Worm (Caenorhabditis elegans) whole organism, L4 larva: ENCODE measurements around the gene T07H3.8.
A peak's percentile ranks its signal among the peaks of the same experiment; 100 is the strongest.

Experiments used
- F10B5.3 ChIP-seq: sonication (generic microtip); optimal IDR thresholded peaks from 2 replicates; lab custom pipeline; 2016; ENCODE audit warnings: mild to moderate bottlenecking, missing genetic modification characterization, missing compliant biosample characterization
- T20F7.1 ChIP-seq: fragments of 200-800 bp; sonication (Bioruptor generic); optimal IDR thresholded peaks from 2 replicates; lab custom pipeline; 2018; ENCODE audit warnings: mild to moderate bottlenecking, missing genetic modification characterization, missing compliant biosample characterization
- Y48G9A.11 ChIP-seq: fragments of 200-800 bp; sonication (Bioruptor generic); IDR thresholded peaks from 2 replicates; pipeline ENCODE4 v1.3.6; 2022; ENCODE audit warnings: missing genetic modification reagents, missing genetic modification characterization, missing compliant biosample characterization
- Y75B8A.6 ChIP-seq: fragments of 200-800 bp; sonication (Bioruptor generic); IDR thresholded peaks from 2 replicates; pipeline ENCODE4 v1.3.6; 2022; ENCODE audit warnings: missing genetic modification reagents, missing genetic modification characterization, missing compliant biosample characterization
- ZK337.2 ChIP-seq: fragments of 200-800 bp; sonication (Bioruptor generic); IDR thresholded peaks from 2 replicates; pipeline ENCODE4 v1.3.6; 2022; ENCODE audit warnings: missing genetic modification reagents, missing genetic modification characterization, missing compliant biosample characterization
- ZK546.5 ChIP-seq, 2 experiments: sonication (generic microtip); optimal IDR thresholded peaks; 2 replicates each; lab custom pipeline; 2017; ENCODE audit warnings: missing biosample characterization in 2 of 2, missing genetic modification characterization in 2 of 2
- aha-1 ChIP-seq: fragments of 150-350 bp; peaks from one replicate; lab custom pipeline; 2014; ENCODE audit warnings: missing biosample characterization, missing genetic modification characterization
- ceh-32 ChIP-seq: sonication (generic microtip); optimal IDR thresholded peaks from 2 replicates; lab custom pipeline; 2016; ENCODE audit warnings: mild to moderate bottlenecking, missing genetic modification characterization, missing compliant biosample characterization; ENCODE audit not compliant: poor library complexity
- cey-2 ChIP-seq: sonication (generic microtip); optimal IDR thresholded peaks from 3 replicates; lab custom pipeline; 2017; ENCODE audit warnings: missing genetic modification characterization, mild to moderate bottlenecking, missing compliant biosample characterization, antibody characterized with exemption, borderline replicate concordance; ENCODE audit not compliant: insufficient read depth
- daf-16 ChIP-seq, 3 experiments: sonication (generic microtip); optimal IDR thresholded peaks; 2 replicates each; lab custom pipeline; 2016 to 2017; ENCODE audit warnings: missing genetic modification characterization in 3 of 3, missing genetic modification reagents in 3 of 3, mild to moderate bottlenecking in 2 of 3, missing compliant biosample characterization in 2 of 3, missing biosample characterization in 1 of 3, moderate library complexity in 1 of 3
- daf-8 ChIP-seq: fragments of 200-800 bp; sonication (Bioruptor generic); IDR thresholded peaks from 2 replicates; pipeline ENCODE4 v1.3.6; 2022; ENCODE audit warnings: missing genetic modification characterization, missing compliant biosample characterization
- duxl-1 ChIP-seq: sonication (generic microtip); optimal IDR thresholded peaks from 2 replicates; lab custom pipeline; 2016; ENCODE audit warnings: mild to moderate bottlenecking, missing genetic modification characterization, moderate library complexity, missing compliant biosample characterization; ENCODE audit not compliant: poor library complexity
- hlh-30 ChIP-seq: sonication (generic microtip); optimal IDR thresholded peaks from 2 replicates; lab custom pipeline; 2017; ENCODE audit warnings: antibody characterized with exemption, mild to moderate bottlenecking, missing genetic modification characterization, missing compliant biosample characterization; ENCODE audit not compliant: insufficient read depth
- lin-29 ChIP-seq: fragments of 200-800 bp; sonication (Bioruptor generic); IDR thresholded peaks from 2 replicates; pipeline ENCODE4 v1.3.6; 2022; ENCODE audit warnings: missing genetic modification reagents, missing genetic modification characterization, missing compliant biosample characterization
- lin-39 ChIP-seq: fragments of 150-350 bp; optimal IDR thresholded peaks from 2 replicates; lab custom pipeline; 2014; ENCODE audit warnings: missing biosample characterization, missing genetic modification reagents, missing genetic modification characterization
- lir-3 ChIP-seq: sonication (generic microtip); optimal IDR thresholded peaks from 2 replicates; lab custom pipeline; 2016; ENCODE audit warnings: mild to moderate bottlenecking, missing genetic modification characterization, missing compliant biosample characterization
- mdl-1 ChIP-seq, 2 experiments: fragments of 150-350 bp in 1 of 2; sonication (generic microtip) in 1 of 2; optimal IDR thresholded peaks; 2 replicates each; lab custom pipeline; 2014 to 2017; ENCODE audit warnings: missing biosample characterization in 2 of 2, missing genetic modification characterization in 2 of 2
- mep-1 ChIP-seq: fragments of 150-350 bp; sonication (generic microtip); optimal IDR thresholded peaks from 3 replicates; lab custom pipeline; 2014; ENCODE audit warnings: missing biosample characterization, missing genetic modification characterization
- mxl-3 ChIP-seq: fragments of 200-800 bp; sonication (Bioruptor generic); optimal IDR thresholded peaks from 2 replicates; lab custom pipeline; 2018; ENCODE audit warnings: mild to moderate bottlenecking, missing genetic modification characterization, missing compliant biosample characterization
- nhr-11 ChIP-seq: fragments of 150-350 bp; optimal IDR thresholded peaks from 2 replicates; lab custom pipeline; 2014; ENCODE audit warnings: missing biosample characterization, missing genetic modification characterization
- nhr-25 ChIP-seq: sonication (generic microtip); optimal IDR thresholded peaks from 2 replicates; lab custom pipeline; 2017; ENCODE audit warnings: missing genetic modification characterization, mild to moderate bottlenecking, missing compliant biosample characterization, antibody characterized with exemption, moderate library complexity, borderline replicate concordance; ENCODE audit not compliant: insufficient read depth
- nhr-28 ChIP-seq: fragments of 150-350 bp; optimal IDR thresholded peaks from 2 replicates; lab custom pipeline; 2014; ENCODE audit warnings: missing biosample characterization, missing genetic modification characterization
- nhr-42 ChIP-seq: fragments of 200-800 bp; sonication (Bioruptor generic); IDR thresholded peaks from 2 replicates; pipeline ENCODE4 v1.3.6; 2022; ENCODE audit warnings: missing genetic modification characterization, missing compliant biosample characterization
- pqm-1 ChIP-seq: sonication (generic microtip); optimal IDR thresholded peaks from 2 replicates; lab custom pipeline; 2017; ENCODE audit warnings: missing biosample characterization, missing genetic modification characterization
- snpc-1.2 ChIP-seq: fragments of 200-800 bp; sonication (Bioruptor generic); IDR thresholded peaks from 2 replicates; pipeline ENCODE4 v1.3.6; 2022; ENCODE audit warnings: missing genetic modification reagents, missing genetic modification characterization, missing compliant biosample characterization
- unc-39 ChIP-seq: sonication (generic microtip); optimal IDR thresholded peaks from 2 replicates; lab custom pipeline; 2017; ENCODE audit warnings: missing biosample characterization, missing genetic modification characterization
- unc-62 ChIP-seq, 3 experiments: fragments of 150-350 bp in 1 of 3; sonication (generic microtip); optimal IDR thresholded peaks in 2 of 3; peaks in 1 of 3; 1 replicate in 1 of 3; 2 replicates in 2 of 3; lab custom pipeline; 2014 to 2017; ENCODE audit warnings: missing biosample characterization in 3 of 3, missing genetic modification characterization in 3 of 3, missing genetic modification reagents in 3 of 3, missing genotype in 1 of 3
- zag-1 ChIP-seq: fragments of 150-350 bp; optimal IDR thresholded peaks from 2 replicates; lab custom pipeline; 2014; ENCODE audit warnings: missing biosample characterization, missing genetic modification characterization
- zip-11 ChIP-seq: fragments of 200-800 bp; sonication (Bioruptor generic); IDR thresholded peaks from 2 replicates; pipeline ENCODE4 v1.3.6; 2022; ENCODE audit warnings: missing genetic modification characterization, missing compliant biosample characterization
- ztf-11 ChIP-seq: fragments of 150-350 bp; optimal IDR thresholded peaks from 2 replicates; lab custom pipeline; 2014; ENCODE audit warnings: missing biosample characterization, missing genetic modification characterization

The T07H3.8 gene

ce11 chrII:1618948-1619347 lies 32.5 kb downstream of the T07H3.8 start, which contains the start of gene fbxa-166:
Gene fbxa-166 (minus strand): TSS chrII:1619048.
- TF ChIP-seq aha-1 (tag; lab: Kevin White, UChicago) = peak; percentile 45
- no peak for TF ChIP-seq zag-1 (tag; lab: Kevin White, UChicago)
- no peak for TF ChIP-seq ztf-11 (tag; lab: Kevin White, UChicago)

- TF ChIP-seq hlh-30 (tag; lab: Kevin White, UChicago) = no peak
- no peak for TF ChIP-seq daf-8
- no peak for TF ChIP-seq zip-11 (GFP tag; lab: Robert Waterston, UW)
- TF ChIP-seq, all 104 proteins: peak for 0
These were observed 34.8 kb downstream of the T07H3.8 start, which contains the start of gene fbxa-158 for ce11 chrII:1621180-1621579. Gene fbxa-158 (minus strand): TSS chrII:1621280.

DNA sequence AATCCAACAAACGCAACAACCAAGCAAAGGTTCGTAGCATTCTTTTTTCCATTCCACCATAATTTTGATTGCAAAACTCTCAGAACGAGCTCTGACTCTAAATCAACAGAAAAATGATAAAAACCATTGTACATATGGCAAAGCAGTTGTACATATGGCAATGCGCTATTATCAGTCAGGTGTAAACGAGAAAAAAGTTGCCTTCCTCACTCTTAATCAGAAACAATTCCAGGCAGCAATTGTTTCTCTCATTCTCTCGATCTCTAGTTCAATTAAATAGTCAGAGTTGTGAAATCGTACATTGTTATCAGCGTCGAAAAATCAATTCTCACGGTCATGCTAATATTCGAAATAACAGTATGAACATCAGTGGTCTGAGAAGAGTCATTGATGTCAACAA lies 35.4 kb downstream of the T07H3.8 start:
- TF ChIP-seq cey-2 (tag; lab: Kevin White, UChicago) = no peak
- TF ChIP-seq mxl-3 (GFP tag; lab: Kevin White, UChicago) = peak; percentile 15
- TF ChIP-seq ZK337.2 = no peak
- TF ChIP-seq T20F7.1 (GFP tag; lab: Kevin White, UChicago) = no peak
- TF ChIP-seq nhr-28 (tag; lab: Kevin White, UChicago) = peak; percentile 45
- TF ChIP-seq unc-62 (GFP tag; optimal IDR thresholded peaks at IDR 0.05 in 1 of 2; lab: Kevin White, UChicago) = peak in 1 of 2 experiments; percentile 71
- no peak for TF ChIP-seq unc-62 (tag; optimal IDR thresholded peaks at IDR 0.05; lab: Kevin White, UChicago)
- peak; percentile 95 for TF ChIP-seq pqm-1 (tag; lab: Kevin White, UChicago)

DNA sequence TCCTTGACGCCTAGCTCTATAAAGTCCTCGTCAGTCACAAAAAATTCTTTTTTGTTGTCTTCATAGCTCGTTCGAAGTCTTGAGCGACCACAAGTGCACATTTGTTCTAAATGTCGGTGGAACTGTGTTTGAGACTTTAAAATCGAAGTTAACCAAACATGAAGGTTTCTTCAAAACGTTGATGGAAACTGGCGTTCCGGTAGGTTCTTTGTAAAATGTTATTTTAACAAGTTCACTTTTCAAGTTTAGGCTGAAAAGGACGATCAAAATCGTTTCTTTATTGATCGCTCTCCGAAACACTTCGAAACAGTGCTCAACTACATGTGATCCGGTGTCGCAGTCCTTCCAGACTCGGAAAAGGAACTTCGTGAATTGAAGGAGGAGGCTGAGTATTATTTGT lies 38.2 kb downstream of the T07H3.8 start, which contains the start of gene fbxa-160:
fbxa-160 (minus strand) TSS at position 101 of the 400 bp plus-strand sequence.
- TF ChIP-seq aha-1 (tag; lab: Kevin White, UChicago) (no peak), lin-29 (no peak), duxl-1 (tag; lab: Kevin White, UChicago) (no peak), zip-11 (GFP tag; lab: Robert Waterston, UW) (no peak), daf-16 (GFP tag; optimal IDR thresholded peaks at IDR 0.05; lab: Kevin White, UChicago) (no peak), daf-16 (tag; optimal IDR thresholded peaks at IDR 0.05; lab: Kevin White, UChicago) (no peak), F10B5.3 (tag; lab: Kevin White, UChicago) (no peak), Y75B8A.6 (no peak), nhr-25 (tag; lab: Kevin White, UChicago) (no peak), ceh-32 (no peak), lin-39 (no peak), Y48G9A.11 (GFP tag; lab: Robert Waterston, UW) (no peak), nhr-11 (tag; lab: Kevin White, UChicago) (no peak), mep-1 (tag; lab: Kevin White, UChicago) (no peak), mdl-1 (tag; optimal IDR thresholded peaks at IDR 0.05; lab: Kevin White, UChicago) (no peak), snpc-1.2 (GFP tag; lab: Robert Waterston, UW) (no peak), nhr-42 (GFP tag; lab: Robert Waterston, UW) (no peak), lir-3 (no peak), unc-39 (tag; lab: Kevin White, UChicago) (no peak)

DNA sequence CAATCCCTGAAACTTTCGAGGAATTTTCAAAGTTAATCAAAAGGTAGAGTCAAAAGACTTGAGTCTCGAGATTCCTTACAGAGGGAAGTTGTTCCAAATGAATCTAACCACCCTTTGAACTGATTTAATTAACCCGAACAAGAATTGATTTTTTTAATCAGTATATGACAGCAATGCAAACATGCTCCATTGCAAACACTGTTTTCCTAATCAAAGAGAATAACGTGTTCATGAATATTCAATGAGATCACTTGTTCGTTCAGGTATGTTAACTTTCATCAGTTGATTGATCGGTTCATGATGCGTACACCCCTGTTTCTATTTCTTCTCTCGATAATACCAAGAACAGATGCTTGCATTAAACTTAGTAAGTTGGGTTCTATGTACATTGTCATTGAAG lies 39.3 kb downstream of the T07H3.8 start, which contains the start of gene C08E3.14:
C08E3.14 (plus strand) TSS at position 301 of the 400 bp plus-strand sequence.
- TF ChIP-seq ZK546.5 (tag; optimal IDR thresholded peaks at IDR 0.05; lab: Kevin White, UChicago) (no peak), Y75B8A.6 (no peak), Y48G9A.11 (GFP tag; lab: Robert Waterston, UW) (no peak)
- TF ChIP-seq, all 104 proteins: peak for 0
